Worm (Caenorhabditis elegans) whole organism, young adult: Measurements from ENCODE around the gene msp-63.

Experiments used
- C06A6.2 ChIP-seq: fragments of 200-800 bp; sonication (Bioruptor generic); conservative IDR thresholded peaks from 2 replicates; pipeline ENCODE4 v1.3.6; 2022; ENCODE audit warnings: missing genetic modification characterization, missing compliant biosample characterization
- F23B12.7 ChIP-seq: sonication (generic microtip); optimal IDR thresholded peaks from 2 replicates; lab custom pipeline; 2017; ENCODE audit warnings: missing genetic modification characterization, mild to moderate bottlenecking, missing compliant biosample characterization, antibody characterized with exemption, moderate library complexity; ENCODE audit not compliant: insufficient read depth
- F39B2.1 ChIP-seq: fragments of 200-800 bp; sonication (Bioruptor generic); IDR thresholded peaks from 2 replicates; pipeline ENCODE4 v1.3.6; 2022; ENCODE audit warnings: missing genetic modification reagents, missing genetic modification characterization, missing compliant biosample characterization
- F49E8.2 ChIP-seq: sonication (generic microtip); optimal IDR thresholded peaks from 3 replicates; lab custom pipeline; 2017; ENCODE audit warnings: missing genetic modification characterization, mild to moderate bottlenecking, missing compliant biosample characterization, antibody characterized with exemption, moderate library complexity; ENCODE audit not compliant: insufficient read depth
- F57A8.1 ChIP-seq: fragments of 200-800 bp; sonication (Bioruptor generic); optimal IDR thresholded peaks from 2 replicates; lab custom pipeline; 2018; ENCODE audit warnings: mild to moderate bottlenecking, missing genetic modification characterization, moderate library complexity, missing compliant biosample characterization
- K11D2.4 ChIP-seq: fragments of 200-800 bp; sonication (Bioruptor generic); IDR thresholded peaks from 2 replicates; pipeline ENCODE4 v1.3.6; 2022; ENCODE audit warnings: missing genetic modification reagents, missing genetic modification characterization, missing compliant biosample characterization
- K12H6.12 ChIP-seq: fragments of 200-800 bp; sonication (Bioruptor generic); optimal IDR thresholded peaks from 2 replicates; lab custom pipeline; 2018; ENCODE audit warnings: mild to moderate bottlenecking, missing genetic modification characterization, missing compliant biosample characterization
- T07F8.4 ChIP-seq: sonication (generic microtip); optimal IDR thresholded peaks from 2 replicates; lab custom pipeline; 2016; ENCODE audit warnings: mild to moderate bottlenecking, missing genetic modification characterization, moderate library complexity, missing compliant biosample characterization
- Y53F4B.3 ChIP-seq: fragments of 200-800 bp; sonication (Bioruptor generic); IDR thresholded peaks from 2 replicates; pipeline ENCODE4 v1.3.6; 2022; ENCODE audit warnings: missing genetic modification reagents, missing genetic modification characterization, missing compliant biosample characterization
- Y67H2A.10 ChIP-seq: fragments of 200-800 bp; sonication (Bioruptor generic); conservative IDR thresholded peaks from 2 replicates; pipeline ENCODE4 v1.3.6; 2022; ENCODE audit warnings: missing genetic modification reagents, missing genetic modification characterization, missing compliant biosample characterization
- Y79H2A.3 ChIP-seq: fragments of 200-800 bp; sonication (Bioruptor generic); conservative IDR thresholded peaks from 2 replicates; pipeline ENCODE4 v1.3.6; 2022; ENCODE audit warnings: missing genetic modification reagents, missing genetic modification characterization, missing compliant biosample characterization
- ama-1 ChIP-seq, 3 experiments: fragments of 150-350 bp in 1 of 3; sonication (generic microtip) in 2 of 3; optimal IDR thresholded peaks; 2 replicates each; lab custom pipeline; 2014 to 2018; ENCODE audit warnings: missing biosample characterization in 2 of 3, missing genetic modification characterization in 2 of 3, missing genetic modification reagents in 2 of 3
- aptf-3 ChIP-seq: fragments of 200-800 bp; sonication (Bioruptor generic); IDR thresholded peaks from 2 replicates; pipeline ENCODE4 v1.3.6; 2022; ENCODE audit warnings: missing genetic modification characterization, missing compliant biosample characterization
- cebp-1 ChIP-seq, 2 experiments: fragments of 200-800 bp in 1 of 2; sonication (Bioruptor generic) in 1 of 2; sonication (generic microtip) in 1 of 2; IDR thresholded peaks in 1 of 2; optimal IDR thresholded peaks in 1 of 2; 2 replicates each; pipeline versions ENCODE4 v1.3.6 to Lab custom; 2017 to 2022; ENCODE audit warnings: missing compliant biosample characterization in 2 of 2, missing genetic modification characterization in 2 of 2, mild to moderate bottlenecking in 1 of 2, missing genetic modification reagents in 1 of 2, moderate library complexity in 1 of 2
- ceh-100 ChIP-seq: fragments of 200-800 bp; sonication (Bioruptor generic); IDR thresholded peaks from 2 replicates; pipeline ENCODE4 v1.3.6; 2022; ENCODE audit warnings: missing genetic modification reagents, missing genetic modification characterization, missing compliant biosample characterization
- ceh-40 ChIP-seq: fragments of 200-800 bp; sonication (Bioruptor generic); IDR thresholded peaks from 2 replicates; pipeline ENCODE4 v1.3.6; 2022; ENCODE audit warnings: missing genetic modification characterization, missing compliant biosample characterization
- ceh-79 ChIP-seq: sonication (generic microtip); optimal IDR thresholded peaks from 2 replicates; lab custom pipeline; 2017; ENCODE audit warnings: mild to moderate bottlenecking, missing genetic modification characterization, missing compliant biosample characterization
- ceh-91 ChIP-seq: fragments of 200-800 bp; sonication (Bioruptor generic); IDR thresholded peaks from 2 replicates; pipeline ENCODE4 v1.3.6; 2022; ENCODE audit warnings: missing genetic modification reagents, missing genetic modification characterization, missing compliant biosample characterization
- die-1 ChIP-seq: sonication (generic microtip); optimal IDR thresholded peaks from 2 replicates; lab custom pipeline; 2016; ENCODE audit warnings: missing genotype, mild to moderate bottlenecking, missing genetic modification characterization, missing compliant biosample characterization
- dpl-1 ChIP-seq: fragments of 150-350 bp; optimal IDR thresholded peaks from 2 replicates; lab custom pipeline; 2014; ENCODE audit warnings: missing biosample characterization, missing genetic modification reagents, missing genetic modification characterization
- egl-44 ChIP-seq: fragments of 200-800 bp; sonication (Bioruptor generic); IDR thresholded peaks from 2 replicates; pipeline ENCODE4 v1.3.6; 2022; ENCODE audit warnings: missing genetic modification reagents, missing genetic modification characterization, missing compliant biosample characterization
- egrh-3 ChIP-seq: fragments of 200-800 bp; sonication (Bioruptor generic); IDR thresholded peaks from 2 replicates; pipeline ENCODE4 v1.3.6; 2022; ENCODE audit warnings: missing genetic modification reagents, missing genetic modification characterization, missing compliant biosample characterization
- hsf-1 ChIP-seq: fragments of 200-800 bp; sonication (Bioruptor generic); IDR thresholded peaks from 2 replicates; pipeline ENCODE4 v1.3.6; 2022; ENCODE audit warnings: missing genetic modification reagents, missing genetic modification characterization, missing compliant biosample characterization
- let-526 ChIP-seq: fragments of 200-800 bp; sonication (Bioruptor generic); IDR thresholded peaks from 2 replicates; pipeline ENCODE4 v1.3.6; 2022; ENCODE audit warnings: missing genetic modification reagents, missing genetic modification characterization, missing compliant biosample characterization
- lsl-1 ChIP-seq: fragments of 200-800 bp; sonication (Bioruptor generic); optimal IDR thresholded peaks from 2 replicates; lab custom pipeline; 2018; ENCODE audit warnings: mild to moderate bottlenecking, missing genetic modification characterization, moderate library complexity, missing compliant biosample characterization
- lsy-27 ChIP-seq: sonication (generic microtip); optimal IDR thresholded peaks from 2 replicates; lab custom pipeline; 2017; ENCODE audit warnings: missing genetic modification characterization, mild to moderate bottlenecking, missing compliant biosample characterization, antibody characterized with exemption, missing genotype, borderline replicate concordance; ENCODE audit not compliant: insufficient read depth
- mel-28 ChIP-seq: sonication (generic microtip); optimal IDR thresholded peaks from 2 replicates; lab custom pipeline; 2016; ENCODE audit warnings: borderline replicate concordance, mild to moderate bottlenecking, missing genetic modification characterization, missing compliant biosample characterization
- mxl-1 ChIP-seq: sonication (generic microtip); optimal IDR thresholded peaks from 2 replicates; lab custom pipeline; 2016; ENCODE audit warnings: missing genetic modification characterization, missing compliant biosample characterization
- nhr-80 ChIP-seq: sonication (generic microtip); optimal IDR thresholded peaks from 2 replicates; lab custom pipeline; 2016; ENCODE audit warnings: missing genetic modification characterization, missing compliant biosample characterization
- pha-4 ChIP-seq: fragments of 150-350 bp; sonication (generic microtip); optimal IDR thresholded peaks from 2 replicates; lab custom pipeline; 2014; ENCODE audit warnings: missing biosample characterization, missing genetic modification reagents, missing genetic modification characterization
- rec-8 ChIP-seq, 2 experiments: sonication (generic microtip); optimal IDR thresholded peaks; 2 replicates each; lab custom pipeline; 2016; ENCODE audit warnings: mild to moderate bottlenecking in 2 of 2, missing genetic modification characterization in 2 of 2, missing genetic modification reagents in 2 of 2, missing genotype in 2 of 2, missing biosample characterization in 1 of 2, missing compliant biosample characterization in 1 of 2, moderate library complexity in 1 of 2
- snpc-3.4 ChIP-seq: sonication (generic microtip); optimal IDR thresholded peaks from 2 replicates; lab custom pipeline; 2017; ENCODE audit warnings: missing genetic modification characterization, mild to moderate bottlenecking, missing compliant biosample characterization, antibody characterized with exemption, moderate library complexity, missing genotype, missing genetic modification reagents
- snpc-4 ChIP-seq, 5 experiments: fragments of 150-350 bp in 1 of 5; sonication (generic microtip) in 4 of 5; optimal IDR thresholded peaks; 2 replicates each; lab custom pipeline; 2014 to 2018; ENCODE audit warnings: missing genetic modification characterization in 5 of 5, missing biosample characterization in 3 of 5, antibody characterized with exemption in 2 of 5, mild to moderate bottlenecking in 2 of 5, missing compliant biosample characterization in 2 of 5, missing genotype in 2 of 5, moderate library complexity in 2 of 5, missing genetic modification reagents in 1 of 5
- sptf-2 ChIP-seq: fragments of 200-800 bp; sonication (Bioruptor generic); optimal IDR thresholded peaks from 2 replicates; lab custom pipeline; 2018; ENCODE audit warnings: mild to moderate bottlenecking, missing genetic modification characterization, missing compliant biosample characterization
- tbp1 ChIP-seq: fragments of 200-800 bp; sonication (Bioruptor generic); optimal IDR thresholded peaks from 2 replicates; lab custom pipeline; 2018; ENCODE audit warnings: mild to moderate bottlenecking, missing genetic modification characterization, missing compliant biosample characterization
- unc-62 ChIP-seq: fragments of 150-350 bp; optimal IDR thresholded peaks from 2 replicates; lab custom pipeline; 2014; ENCODE audit warnings: missing biosample characterization, missing genetic modification reagents, missing genetic modification characterization
- ztf-26 ChIP-seq: sonication (generic microtip); optimal IDR thresholded peaks from 2 replicates; lab custom pipeline; 2017; ENCODE audit warnings: missing genetic modification characterization, missing compliant biosample characterization
- ztf-28 ChIP-seq: fragments of 200-800 bp; sonication (Bioruptor generic); IDR thresholded peaks from 2 replicates; pipeline ENCODE4 v1.3.6; 2022; ENCODE audit warnings: missing genetic modification reagents, missing genetic modification characterization, missing compliant biosample characterization
- ztf-3 ChIP-seq: fragments of 200-800 bp; sonication (Bioruptor generic); optimal IDR thresholded peaks from 2 replicates; lab custom pipeline; 2018; ENCODE audit warnings: mild to moderate bottlenecking, missing genetic modification characterization, missing compliant biosample characterization
- ztf-6 ChIP-seq: fragments of 200-800 bp; sonication (Bioruptor generic); IDR thresholded peaks from 2 replicates; pipeline ENCODE4 v1.3.6; 2022; ENCODE audit warnings: missing genetic modification reagents, missing genetic modification characterization, missing compliant biosample characterization

msp-63 gene

ce11 chrII:5829940-5830424, 32.7 kb upstream of the msp-63 start, which contains the start of gene col-74 (continued):
- TF ChIP-seq cebp-1 (GFP tag; IDR thresholded peaks at IDR 0.05; lab: Robert Waterston, UW), result no peak
- TF ChIP-seq cebp-1 (tag; optimal IDR thresholded peaks at IDR 0.05; lab: Kevin White, UChicago), result no peak
- TF ChIP-seq die-1 (tag; lab: Kevin White, UChicago), result no peak
- TF ChIP-seq ceh-91 (GFP tag; lab: Robert Waterston, UW), result no peak
- no peak for TF ChIP-seq ceh-79
- TF ChIP-seq let-526 (GFP tag; lab: Robert Waterston, UW), result no peak
- no peak for TF ChIP-seq snpc-4 (GFP tag; optimal IDR thresholded peaks at IDR 0.05; lab: Kevin White, UChicago)
- TF ChIP-seq snpc-4 (tag; optimal IDR thresholded peaks at IDR 0.05; lab: Kevin White, UChicago), result no peak
- TF ChIP-seq lsl-1, result no peak
- no peak for TF ChIP-seq Y53F4B.3 (GFP tag; lab: Robert Waterston, UW)
- TF ChIP-seq mel-28 (tag; lab: Kevin White, UChicago), result no peak
- TF ChIP-seq F23B12.7 (tag; lab: Kevin White, UChicago), result no peak

ce11 chrII:5828486-5828885, 31.2 kb upstream of the msp-63 start, which contains the start of gene ZK1248.11:
TSS of gene ZK1248.11 (minus strand) at chrII:5828586.
- TF ChIP-seq cebp-1 (GFP tag; IDR thresholded peaks at IDR 0.05; lab: Robert Waterston, UW) (no peak), cebp-1 (tag; optimal IDR thresholded peaks at IDR 0.05; lab: Kevin White, UChicago) (no peak), nhr-80 (tag; lab: Kevin White, UChicago) (no peak), snpc-3.4 (tag; lab: Kevin White, UChicago) (no peak), pha-4 (tag; lab: Kevin White, UChicago) (no peak), unc-62 (no peak), Y79H2A.3 (no peak), aptf-3 (GFP tag; lab: Robert Waterston, UW) (no peak), K11D2.4 (GFP tag; lab: Robert Waterston, UW) (no peak), F49E8.2 (tag; lab: Kevin White, UChicago) (no peak), tbp1 (GFP tag; lab: Kevin White, UChicago) (no peak), lsy-27 (no peak), lsl-1 (no peak), ztf-6 (GFP tag; lab: Robert Waterston, UW) (no peak), ceh-100 (GFP tag; lab: Robert Waterston, UW) (no peak), ceh-40 (no peak), F57A8.1 (GFP tag; lab: Kevin White, UChicago) (no peak), ztf-3 (no peak), Y67H2A.10 (no peak), rec-8 (tag; optimal IDR thresholded peaks at IDR 0.05; lab: Kevin White, UChicago) (no peak), hsf-1 (no peak)

DNA sequence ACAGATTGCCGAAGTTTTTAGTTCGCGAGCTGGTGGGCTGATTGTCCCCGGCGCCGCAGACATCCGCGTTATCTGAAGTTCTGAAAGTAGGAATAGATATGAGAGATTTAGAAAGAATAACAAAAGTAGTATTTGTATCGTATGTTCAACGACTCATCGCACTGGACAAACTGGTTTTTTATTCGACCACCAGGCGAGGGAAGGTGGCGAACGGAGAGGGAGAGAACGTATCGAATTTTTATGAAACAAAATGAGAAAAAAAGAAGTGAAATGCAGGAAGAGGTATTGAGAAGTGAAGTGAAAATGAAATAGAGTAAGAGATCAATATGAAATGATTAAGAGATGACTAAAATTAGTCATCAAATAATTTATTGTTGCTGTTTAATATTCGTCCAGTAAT, 30.1 kb upstream of the msp-63 start, which contains the start of gene tbc-2:
Gene tbc-2 (minus strand): TSS at position 80 of the 400 bp plus-strand sequence.
- TF ChIP-seq snpc-3.4 (tag; lab: Kevin White, UChicago) (no peak), K12H6.12 (tag; lab: Kevin White, UChicago) (no peak), C06A6.2 (no peak), ztf-28 (GFP tag; lab: Robert Waterston, UW) (no peak), egl-44 (GFP tag; lab: Robert Waterston, UW) (no peak), mel-28 (tag; lab: Kevin White, UChicago) (no peak), sptf-2 (GFP tag; lab: Kevin White, UChicago) (no peak), ama-1 (optimal IDR thresholded peaks at IDR 0.05; lab: Kevin White, UChicago) (no peak), ama-1 (GFP tag; optimal IDR thresholded peaks at IDR 0.05; lab: Kevin White, UChicago) (no peak), ztf-26 (no peak), egrh-3 (GFP tag; lab: Robert Waterston, UW) (no peak), F39B2.1 (GFP tag; lab: Robert Waterston, UW) (no peak), dpl-1 (no peak), mxl-1 (tag; lab: Kevin White, UChicago) (no peak), T07F8.4 (tag; lab: Kevin White, UChicago) (no peak)
- TF ChIP-seq, all 124 proteins: peak for 0
